Worm (Caenorhabditis elegans): ENCODE data around the gene T19A5.3.

DNA sequence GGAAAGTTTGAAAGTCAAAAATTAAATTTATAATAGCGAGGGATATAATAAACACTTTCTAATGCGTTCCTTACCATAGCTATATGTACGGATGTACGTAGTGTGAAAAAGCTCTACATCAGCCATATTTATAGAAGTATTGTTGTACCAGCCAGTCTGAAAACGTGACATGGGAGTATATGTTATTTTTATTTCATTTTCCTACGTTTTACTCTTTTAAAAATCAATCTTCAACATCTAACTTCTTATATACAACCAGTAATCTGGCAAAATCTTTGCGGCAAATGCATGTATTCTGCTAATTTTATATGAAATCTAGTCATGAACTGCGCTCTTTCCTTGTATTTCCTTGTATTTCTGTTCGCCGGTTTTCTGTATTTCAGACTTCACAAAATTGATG is 11.5 kb downstream of the T19A5.3 start, which contains the start of gene H14N18.2:
- TF ChIP-seq ceh-30 (tag; optimal IDR thresholded peaks at IDR 0.05), result no peak
- TF ChIP-seq elt-4 (tag; optimal IDR thresholded peaks at IDR 0.05), result no peak
- TF ChIP-seq dmd-4 (tag; optimal IDR thresholded peaks at IDR 0.05; ENCODE audit: borderline replicate concordance), result no peak
- TF ChIP-seq ceh-31 (tag; optimal IDR thresholded peaks at IDR 0.05), result no peak
- no peak for TF ChIP-seq pat-9 (tag; optimal IDR thresholded peaks at IDR 0.05)
- TF ChIP-seq nhr-11 (tag; optimal IDR thresholded peaks at IDR 0.05), result no peak
